1 fruit fly cellular context compared by ENCODE assay signal in genomic region chr3L:1295693-1296092, dm6.
TF ChIP-seq lines count a peak whose summit lies in the region.

TSS of gene Rabex-5 (plus strand) at chr3L:1295913.

TF ChIP-seq in whole organism, embryonic, 481 proteins besides CTCF, POLR2A, EP300 and RAD21 (continued from another document):
- TF ChIP-seq CG13624 (GFP tag; optimal IDR thresholded peaks at IDR 0.05; lab: Kevin White, UChicago) (peak; percentile 43), gt (GFP tag; IDR thresholded peaks at IDR 0.05; lab: Robert Waterston, UW) (no peak), zen (tag; optimal IDR thresholded peaks at IDR 0.05; lab: Kevin White, UChicago) (no peak), vfl (GFP tag; optimal IDR thresholded peaks at IDR 0.05; lab: Kevin White, UChicago) (peak; percentile 7), inv (GFP tag; IDR thresholded peaks at IDR 0.05; lab: Robert Waterston, UW; ENCODE audit: partially characterized antibody) (peak; percentile 82; the same call in 1 of the 2 replicates), grau (tag; optimal IDR thresholded peaks at IDR 0.05; lab: Kevin White, UChicago) (peak; percentile 36), pan (optimal IDR thresholded peaks at IDR 0.05; lab: Kevin White, UChicago) (no peak), pan (GFP tag; optimal IDR thresholded peaks at IDR 0.05 in 1 of 2, IDR thresholded peaks at IDR 0.05 in 1 of 2) (peak in 1 of 2 experiments; percentile 37), CG16779 (GFP tag; IDR thresholded peaks at IDR 0.05; lab: Robert Waterston, UW) (no peak), CG4404 (GFP tag; IDR thresholded peaks at IDR 0.05; lab: Robert Waterston, UW) (no peak), CG12299 (tag; optimal IDR thresholded peaks at IDR 0.05; lab: Kevin White, UChicago) (no peak), Lim3 (GFP tag; IDR thresholded peaks at IDR 0.05; lab: Robert Waterston, UW) (no peak), Sry-β (GFP tag; optimal IDR thresholded peaks at IDR 0.05; lab: Kevin White, UChicago) (peak; percentile 74), Rfx (GFP tag; IDR thresholded peaks at IDR 0.05; lab: Robert Waterston, UW) (peak; percentile 63), CG9932 (GFP tag; IDR thresholded peaks at IDR 0.05; lab: Robert Waterston, UW) (peak; percentile 70), CG6791 (GFP tag; IDR thresholded peaks at IDR 0.05; lab: Robert Waterston, UW; ENCODE audit: partially characterized antibody) (peak; percentile 90), slbo (GFP tag; IDR thresholded peaks at IDR 0.05; lab: Robert Waterston, UW) (peak; percentile 71; the same call in 1 of the 2 replicates), ab (GFP tag; optimal IDR thresholded peaks at IDR 0.05; lab: Kevin White, UChicago) (no peak), twi (tag; optimal IDR thresholded peaks at IDR 0.05; lab: Kevin White, UChicago) (peak; percentile 36), az2 (GFP tag; optimal IDR thresholded peaks at IDR 0.05; lab: Kevin White, UChicago) (peak; percentile 35), CG9817 (tag; optimal IDR thresholded peaks at IDR 0.05; lab: Kevin White, UChicago) (no peak), CG14860 (GFP tag; IDR thresholded peaks at IDR 0.05; lab: Robert Waterston, UW; ENCODE audit: partially characterized antibody) (peak; percentile 53; the same call in 2 of the 3 replicates), CG12219 (GFP tag; optimal IDR thresholded peaks at IDR 0.05; lab: Kevin White, UChicago) (no peak), CG1024 (GFP tag; IDR thresholded peaks at IDR 0.05; lab: Robert Waterston, UW) (no peak), Optix (GFP tag; IDR thresholded peaks at IDR 0.05; lab: Robert Waterston, UW) (no peak), Rx (GFP tag; IDR thresholded peaks at IDR 0.05; lab: Robert Waterston, UW) (no peak), gfzf (GFP tag; optimal IDR thresholded peaks at IDR 0.05; lab: Kevin White, UChicago) (peak; percentile 23), tna (GFP tag; IDR thresholded peaks at IDR 0.05; lab: Robert Waterston, UW; ENCODE audit: partially characterized antibody) (peak; percentile 74), CG13894 (tag; optimal IDR thresholded peaks at IDR 0.05; lab: Kevin White, UChicago) (peak; percentile 46), CG2129 (GFP tag; IDR thresholded peaks at IDR 0.05; lab: Robert Waterston, UW; ENCODE audit: partially characterized antibody) (peak; percentile 41; the same call in 1 of the 2 replicates), sr (GFP tag; IDR thresholded peaks at IDR 0.05; lab: Robert Waterston, UW) (no peak), phol (tag; optimal IDR thresholded peaks at IDR 0.05; lab: Kevin White, UChicago) (peak; percentile 32), H15 (GFP tag; IDR thresholded peaks at IDR 0.05; lab: Robert Waterston, UW) (0 out of 3 replicates have a peak, but pooled peaks have one; percentile 18), CG2116 (GFP tag; optimal IDR thresholded peaks at IDR 0.05; lab: Kevin White, UChicago) (peak; percentile 50), CG3065 (GFP tag; optimal IDR thresholded peaks at IDR 0.05; lab: Kevin White, UChicago) (peak; percentile 11), NC2α (GFP tag; optimal IDR thresholded peaks at IDR 0.05; lab: Kevin White, UChicago) (peak; percentile 8), NfI (GFP tag; optimal IDR thresholded peaks at IDR 0.05; lab: Kevin White, UChicago) (peak; percentile 29), gcm (GFP tag; optimal IDR thresholded peaks at IDR 0.05; lab: Kevin White, UChicago) (no peak), sna (GFP tag; IDR thresholded peaks at IDR 0.05; lab: Robert Waterston, UW; ENCODE audit: partially characterized antibody) (peak; percentile 75), Gug (GFP tag; IDR thresholded peaks at IDR 0.05; lab: Robert Waterston, UW) (peak; percentile 52; the same call in 2 of the 4 replicates), Taf1 (GFP tag; IDR thresholded peaks at IDR 0.05; lab: Robert Waterston, UW) (no peak), CG11456 (GFP tag; IDR thresholded peaks at IDR 0.05; lab: Robert Waterston, UW) (peak; percentile 55; the same call in 1 of the 3 replicates), CG17568 (GFP tag; optimal IDR thresholded peaks at IDR 0.05; lab: Kevin White, UChicago) (no peak), Sox100B (GFP tag; optimal IDR thresholded peaks at IDR 0.05; lab: Kevin White, UChicago) (no peak), CG31365 (tag; optimal IDR thresholded peaks at IDR 0.05; lab: Kevin White, UChicago) (no peak), CG6689 (GFP tag; IDR thresholded peaks at IDR 0.05; lab: Robert Waterston, UW) (no peak), jigr1 (GFP tag; IDR thresholded peaks at IDR 0.05; lab: Robert Waterston, UW) (no peak), nerfin-2 (GFP tag; IDR thresholded peaks at IDR 0.05; lab: Robert Waterston, UW; ENCODE audit: partially characterized antibody) (peak; percentile 68), Hmr (GFP tag; optimal IDR thresholded peaks at IDR 0.05; lab: Kevin White, UChicago) (peak; percentile 69), cwo (GFP tag; optimal IDR thresholded peaks at IDR 0.05; lab: Kevin White, UChicago) (no peak), row (GFP tag; IDR thresholded peaks at IDR 0.05; lab: Robert Waterston, UW) (peak; percentile 88), CG3838 (GFP tag; optimal IDR thresholded peaks at IDR 0.05; lab: Kevin White, UChicago) (no peak), CG15514 (GFP tag; optimal IDR thresholded peaks at IDR 0.05; lab: Kevin White, UChicago) (peak; percentile 100), Ssrp (tag; optimal IDR thresholded peaks at IDR 0.05; lab: Kevin White, UChicago) (no peak), Meics (GFP tag; optimal IDR thresholded peaks at IDR 0.05; lab: Kevin White, UChicago) (peak; percentile 14), HHEX (GFP tag; optimal IDR thresholded peaks at IDR 0.05; lab: Kevin White, UChicago) (peak; percentile 27), CG12391 (tag; optimal IDR thresholded peaks at IDR 0.05; lab: Kevin White, UChicago) (peak; percentile 43), Dek (tag; optimal IDR thresholded peaks at IDR 0.05; lab: Kevin White, UChicago) (peak; percentile 10), CG17328 (GFP tag; IDR thresholded peaks at IDR 0.05; lab: Robert Waterston, UW) (no peak), dimm (GFP tag; IDR thresholded peaks at IDR 0.05; lab: Robert Waterston, UW) (no peak), PHDP (tag; optimal IDR thresholded peaks at IDR 0.05; lab: Kevin White, UChicago) (no peak), CG33213 (GFP tag; optimal IDR thresholded peaks at IDR 0.05; lab: Kevin White, UChicago) (peak; percentile 93), CG13287 (GFP tag; IDR thresholded peaks at IDR 0.05; lab: Robert Waterston, UW; ENCODE audit: partially characterized antibody) (peak; percentile 87), Dp (GFP tag; optimal IDR thresholded peaks at IDR 0.05; lab: Kevin White, UChicago) (peak; percentile 67), CG12104 (GFP tag; optimal IDR thresholded peaks at IDR 0.05; lab: Kevin White, UChicago) (no peak), Dip2 (GFP tag; IDR thresholded peaks at IDR 0.05; lab: Robert Waterston, UW) (no peak), knrl (GFP tag; IDR thresholded peaks at IDR 0.05; lab: Robert Waterston, UW; ENCODE audit: partially characterized antibody) (peak; percentile 88), CkIIα-i1 (GFP tag; IDR thresholded peaks at IDR 0.05; lab: Robert Waterston, UW) (no peak), pfk (GFP tag; optimal IDR thresholded peaks at IDR 0.05; lab: Kevin White, UChicago) (no peak), hbn (GFP tag; IDR thresholded peaks at IDR 0.05; lab: Robert Waterston, UW; ENCODE audit: partially characterized antibody) (peak; percentile 78), NFAT (GFP tag; IDR thresholded peaks at IDR 0.05; lab: Robert Waterston, UW) (peak; percentile 44; the same call in 1 of the 2 replicates), CG12744 (GFP tag; optimal IDR thresholded peaks at IDR 0.05; lab: Kevin White, UChicago) (no peak)
